Worm (Caenorhabditis elegans) whole organism, L1 larva: ENCODE measurements around the gene ZK550.2.

Experiments
- Y116A8C.19 ChIP-seq: sonication (generic microtip); optimal IDR thresholded peaks from 2 replicates; lab custom pipeline; 2016; ENCODE audit warnings: missing compliant biosample characterization, missing genetic modification characterization, borderline replicate concordance
- aha-1 ChIP-seq: fragments of 150-350 bp; optimal IDR thresholded peaks from 2 replicates; lab custom pipeline; 2014; ENCODE audit warnings: missing biosample characterization, missing genetic modification characterization
- alr-1 ChIP-seq: fragments of 200-800 bp; sonication (Bioruptor generic); optimal IDR thresholded peaks from 2 replicates; lab custom pipeline; 2018; ENCODE audit warnings: borderline replicate concordance, mild to moderate bottlenecking, missing genetic modification characterization, missing compliant biosample characterization
- ama-1 ChIP-seq: fragments of 150-350 bp; optimal IDR thresholded peaks from 2 replicates; lab custom pipeline; 2014
- ceh-82 ChIP-seq, 3 experiments: fragments of 150-350 bp in 1 of 3; sonication (generic microtip) in 2 of 3; optimal IDR thresholded peaks; 2 replicates each; lab custom pipeline; 2014 to 2017; ENCODE audit warnings: missing biosample characterization in 3 of 3, missing genetic modification characterization in 3 of 3
- ceh-90 ChIP-seq: sonication (generic microtip); optimal IDR thresholded peaks from 2 replicates; lab custom pipeline; 2016; ENCODE audit warnings: missing genetic modification characterization, missing compliant biosample characterization
- ces-1 ChIP-seq: fragments of 150-350 bp; optimal IDR thresholded peaks from 2 replicates; lab custom pipeline; 2014; ENCODE audit warnings: missing biosample characterization, missing genetic modification reagents, missing genetic modification characterization
- dpl-1 ChIP-seq, 3 experiments: fragments of 150-350 bp in 2 of 3; sonication (generic microtip) in 1 of 3; optimal IDR thresholded peaks; 2 replicates each; lab custom pipeline; 2014 to 2017; ENCODE audit warnings: missing biosample characterization in 3 of 3, missing genetic modification characterization in 3 of 3, missing genetic modification reagents in 3 of 3
- dsc-1 ChIP-seq: sonication (generic microtip); optimal IDR thresholded peaks from 2 replicates; lab custom pipeline; 2016; ENCODE audit warnings: mild to moderate bottlenecking, missing genetic modification characterization, missing compliant biosample characterization
- efl-1 ChIP-seq, 4 experiments: fragments of 150-350 bp; optimal IDR thresholded peaks in 3 of 4; peaks in 1 of 4; 1 replicate in 1 of 4; 2 replicates in 3 of 4; lab custom pipeline; 2014; ENCODE audit warnings: missing biosample characterization in 2 of 4, missing genetic modification characterization in 2 of 4, missing genetic modification reagents in 2 of 4
- egl-13 ChIP-seq: sonication (generic microtip); optimal IDR thresholded peaks from 2 replicates; lab custom pipeline; 2016; ENCODE audit warnings: missing genotype, missing genetic modification reagents, missing genetic modification characterization, missing compliant biosample characterization
- elt-2 ChIP-seq: sonication (generic microtip); optimal IDR thresholded peaks from 2 replicates; lab custom pipeline; 2016; ENCODE audit warnings: missing genetic modification characterization, mild to moderate bottlenecking, inconsistent platforms, missing compliant biosample characterization, missing genetic modification reagents
- fkh-10 ChIP-seq: sonication (generic microtip); optimal IDR thresholded peaks from 2 replicates; lab custom pipeline; 2017; ENCODE audit warnings: missing biosample characterization, missing genetic modification reagents, missing genetic modification characterization
- fkh-8 ChIP-seq: sonication (generic microtip); optimal IDR thresholded peaks from 2 replicates; lab custom pipeline; 2016; ENCODE audit warnings: mild to moderate bottlenecking, missing genetic modification characterization, missing compliant biosample characterization
- fos-1 ChIP-seq: fragments of 150-350 bp; optimal IDR thresholded peaks from 2 replicates; lab custom pipeline; 2014; ENCODE audit warnings: missing biosample characterization, missing genetic modification characterization
- hlh-17 ChIP-seq: fragments of 200-800 bp; sonication (Bioruptor generic); optimal IDR thresholded peaks from 2 replicates; lab custom pipeline; 2018; ENCODE audit warnings: missing genetic modification characterization, mild to moderate bottlenecking, missing compliant biosample characterization, moderate library complexity, borderline replicate concordance
- irx-1 ChIP-seq: sonication (generic microtip); optimal IDR thresholded peaks from 2 replicates; lab custom pipeline; 2016; ENCODE audit warnings: missing genetic modification characterization, missing compliant biosample characterization
- lin-14 ChIP-seq: fragments of 200-800 bp; sonication (Bioruptor generic); optimal IDR thresholded peaks from 2 replicates; lab custom pipeline; 2018; ENCODE audit warnings: mild to moderate bottlenecking, missing genetic modification characterization, moderate library complexity, missing compliant biosample characterization
- lin-15B ChIP-seq: fragments of 150-350 bp; sonication (generic microtip); optimal IDR thresholded peaks from 3 replicates; lab custom pipeline; 2014; ENCODE audit warnings: missing biosample characterization, missing genetic modification characterization
- lin-35 ChIP-seq, 2 experiments: fragments of 150-350 bp; optimal IDR thresholded peaks; 2 replicates each; lab custom pipeline; 2014; ENCODE audit warnings: missing biosample characterization in 2 of 2, missing genetic modification characterization in 2 of 2, missing genetic modification reagents in 2 of 2
- lir-3 ChIP-seq: sonication (generic microtip); optimal IDR thresholded peaks from 2 replicates; lab custom pipeline; 2016; ENCODE audit warnings: mild to moderate bottlenecking, missing genetic modification characterization, moderate library complexity, missing compliant biosample characterization; ENCODE audit not compliant: poor library complexity
- lsy-2 ChIP-seq, 2 experiments: fragments of 150-350 bp; optimal IDR thresholded peaks; 2 replicates each; lab custom pipeline; 2014; ENCODE audit warnings: missing biosample characterization in 2 of 2, missing genetic modification characterization in 2 of 2
- mdl-1 ChIP-seq, 2 experiments: fragments of 150-350 bp; optimal IDR thresholded peaks; 2 replicates each; lab custom pipeline; 2014 to 2017; ENCODE audit warnings: missing biosample characterization in 2 of 2, missing genetic modification characterization in 2 of 2, inconsistent platforms in 1 of 2
- mef-2 ChIP-seq: fragments of 150-350 bp; optimal IDR thresholded peaks from 2 replicates; lab custom pipeline; 2014; ENCODE audit warnings: missing biosample characterization, missing genetic modification characterization
- nhr-11 ChIP-seq: fragments of 150-350 bp; optimal IDR thresholded peaks from 2 replicates; lab custom pipeline; 2014; ENCODE audit warnings: missing biosample characterization, missing genetic modification characterization
- nhr-12 ChIP-seq: sonication (generic microtip); optimal IDR thresholded peaks from 2 replicates; lab custom pipeline; 2017; ENCODE audit warnings: missing biosample characterization, missing genetic modification characterization
- nhr-20 ChIP-seq: sonication (generic microtip); optimal IDR thresholded peaks from 2 replicates; lab custom pipeline; 2016; ENCODE audit warnings: mild to moderate bottlenecking, missing genetic modification characterization, missing compliant biosample characterization
- nhr-237 ChIP-seq: fragments of 150-350 bp; optimal IDR thresholded peaks from 2 replicates; lab custom pipeline; 2014; ENCODE audit warnings: missing biosample characterization, missing genetic modification characterization
- nhr-71 ChIP-seq: sonication (generic microtip); optimal IDR thresholded peaks from 2 replicates; lab custom pipeline; 2016; ENCODE audit warnings: mild to moderate bottlenecking, missing genetic modification characterization, moderate library complexity, missing compliant biosample characterization
- nhr-84 ChIP-seq: sonication (generic microtip); optimal IDR thresholded peaks from 2 replicates; lab custom pipeline; 2017; ENCODE audit warnings: missing biosample characterization, missing genetic modification characterization
- nhr-90 ChIP-seq: sonication (generic microtip); optimal IDR thresholded peaks from 2 replicates; lab custom pipeline; 2016; ENCODE audit warnings: mild to moderate bottlenecking, missing genetic modification characterization, missing compliant biosample characterization; ENCODE audit not compliant: poor library complexity
- rnt-1 ChIP-seq: sonication (generic microtip); optimal IDR thresholded peaks from 2 replicates; lab custom pipeline; 2016; ENCODE audit warnings: mild to moderate bottlenecking, missing genetic modification characterization, moderate library complexity, missing compliant biosample characterization
- snpc-4 ChIP-seq: fragments of 150-350 bp; optimal IDR thresholded peaks from 2 replicates; lab custom pipeline; 2014; ENCODE audit warnings: missing biosample characterization, missing genetic modification characterization
- snu-23 ChIP-seq: sonication (generic microtip); optimal IDR thresholded peaks from 2 replicates; lab custom pipeline; 2016; ENCODE audit warnings: missing genetic modification characterization, missing compliant biosample characterization
- swsn-7 ChIP-seq: sonication (generic microtip); optimal IDR thresholded peaks from 2 replicates; lab custom pipeline; 2016; ENCODE audit warnings: missing genetic modification characterization, missing compliant biosample characterization
- unc-62 ChIP-seq: fragments of 150-350 bp; optimal IDR thresholded peaks from 2 replicates; lab custom pipeline; 2014; ENCODE audit warnings: missing biosample characterization, missing genetic modification reagents, missing genetic modification characterization
- ztf-11 ChIP-seq, 2 experiments: sonication (generic microtip); optimal IDR thresholded peaks; 2 replicates each; lab custom pipeline; 2016 to 2017; ENCODE audit warnings: missing genetic modification characterization in 2 of 2, missing biosample characterization in 1 of 2, missing compliant biosample characterization in 1 of 2
- ztf-4 ChIP-seq: fragments of 150-350 bp; optimal IDR thresholded peaks from 2 replicates; lab custom pipeline; 2014; ENCODE audit warnings: missing biosample characterization, missing genetic modification characterization

The ZK550.2 gene

DNA sequence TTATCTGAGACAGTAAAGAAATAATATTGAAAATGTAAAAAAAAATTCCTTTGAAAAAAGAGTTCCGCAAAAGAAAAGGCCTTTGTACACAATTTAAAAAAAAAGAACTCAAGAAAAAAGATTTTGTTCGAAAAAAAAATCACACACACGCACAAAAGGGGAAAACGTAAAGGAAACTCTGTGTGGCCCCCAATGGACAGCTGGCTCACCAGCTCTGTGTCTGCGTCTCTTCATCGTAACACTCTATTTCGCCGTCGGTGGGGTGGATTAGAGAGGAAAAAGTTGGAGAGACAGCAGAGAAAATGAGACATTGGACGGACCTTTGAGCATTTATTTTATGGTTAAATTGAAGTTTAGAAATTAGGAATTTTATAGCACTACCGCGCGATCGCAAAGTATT lies 30.3 kb upstream of the ZK550.2 start:
- TF ChIP-seq dsc-1 (tag; lab: Kevin White, UChicago) (no peak), dpl-1 (GFP tag; optimal IDR thresholded peaks at IDR 0.05; lab: Kevin White, UChicago) (peak in 1 of 3 experiments; percentile 14), nhr-84 (tag; lab: Kevin White, UChicago) (no peak), lin-35 (GFP tag; optimal IDR thresholded peaks at IDR 0.05; lab: Kevin White, UChicago) (peak in 1 of 2 experiments; percentile 25), lin-14 (GFP tag; lab: Kevin White, UChicago) (peak; percentile 68), lsy-2 (tag; optimal IDR thresholded peaks at IDR 0.05; lab: Kevin White, UChicago) (peak in 1 of 2 experiments; percentile 5), efl-1 (optimal IDR thresholded peaks at IDR 0.05; lab: Kevin White, UChicago) (peak; percentile 35 to 39), efl-1 (GFP tag; optimal IDR thresholded peaks at IDR 0.05 in 1 of 2; lab: Kevin White, UChicago) (peak; percentile 31 to 84), fkh-8 (tag; lab: Kevin White, UChicago) (no peak), snu-23 (GFP tag; lab: Kevin White, UChicago) (peak; percentile 23), ceh-82 (tag; optimal IDR thresholded peaks at IDR 0.05; lab: Kevin White, UChicago) (peak in 1 of 3 experiments; percentile 20), nhr-71 (peak; percentile 33)

- no peak for TF ChIP-seq swsn-7 (tag; lab: Kevin White, UChicago)
- TF ChIP-seq efl-1 (optimal IDR thresholded peaks at IDR 0.05; lab: Kevin White, UChicago) = no peak
- peak in 1 of 2 experiments; percentile 65 for TF ChIP-seq efl-1 (GFP tag; optimal IDR thresholded peaks at IDR 0.05 in 1 of 2; lab: Kevin White, UChicago)
These were observed 29.3 kb upstream of the ZK550.2 start, which contains the start of gene Y116A8B.1 for ce11 chrIV:17216048-17216447. Gene Y116A8B.1, plus strand, starts transcription at chrIV:17216348.

DNA sequence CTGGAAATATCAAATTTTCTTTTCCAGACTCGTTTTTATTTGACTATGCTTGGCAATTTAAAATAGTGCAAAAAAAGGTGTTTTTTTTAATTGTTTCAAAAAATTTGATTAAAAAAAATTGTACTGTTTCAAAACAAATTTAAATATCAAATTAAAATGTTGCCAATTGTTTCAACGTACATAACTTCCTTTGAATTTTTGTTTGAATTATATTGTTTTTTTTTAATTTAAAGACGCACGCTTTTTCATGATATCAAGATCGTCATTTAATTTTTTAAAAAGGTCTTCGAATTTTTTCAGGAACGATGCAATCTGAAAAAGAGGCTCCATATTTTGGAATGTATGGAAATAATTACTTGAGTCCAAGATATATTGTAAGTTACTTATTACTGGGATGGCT lies 21.9 kb upstream of the ZK550.2 start, which contains the start of gene Y116A8B.4:
TSS of gene Y116A8B.4 (plus strand) at position 301 of the 400 bp plus-strand sequence.
- TF ChIP-seq ztf-11 (tag; optimal IDR thresholded peaks at IDR 0.05; lab: Kevin White, UChicago) (no peak), fos-1 (no peak), nhr-12 (tag; lab: Kevin White, UChicago) (no peak), Y116A8C.19 (no peak), lin-35 (GFP tag; optimal IDR thresholded peaks at IDR 0.05; lab: Kevin White, UChicago) (no peak), snpc-4 (tag; lab: Kevin White, UChicago) (no peak), snu-23 (GFP tag; lab: Kevin White, UChicago) (no peak)

ce11 chrIV:17230958-17231357 lies 14.4 kb upstream of the ZK550.2 start, which contains the start of gene npr-32:
Gene npr-32, minus strand, starts transcription at chrIV:17231058.
- TF ChIP-seq nhr-11 (tag; lab: Kevin White, UChicago) (no peak), mef-2 (no peak), ceh-90 (tag; lab: Kevin White, UChicago) (no peak), rnt-1 (tag; lab: Kevin White, UChicago) (no peak), elt-2 (tag; lab: Kevin White, UChicago) (no peak), lin-35 (GFP tag; optimal IDR thresholded peaks at IDR 0.05; lab: Kevin White, UChicago) (no peak), egl-13 (tag; lab: Kevin White, UChicago) (no peak), alr-1 (no peak), lin-14 (GFP tag; lab: Kevin White, UChicago) (no peak), ama-1 (lab: Kevin White, UChicago) (no peak), nhr-20 (no peak)

DNA sequence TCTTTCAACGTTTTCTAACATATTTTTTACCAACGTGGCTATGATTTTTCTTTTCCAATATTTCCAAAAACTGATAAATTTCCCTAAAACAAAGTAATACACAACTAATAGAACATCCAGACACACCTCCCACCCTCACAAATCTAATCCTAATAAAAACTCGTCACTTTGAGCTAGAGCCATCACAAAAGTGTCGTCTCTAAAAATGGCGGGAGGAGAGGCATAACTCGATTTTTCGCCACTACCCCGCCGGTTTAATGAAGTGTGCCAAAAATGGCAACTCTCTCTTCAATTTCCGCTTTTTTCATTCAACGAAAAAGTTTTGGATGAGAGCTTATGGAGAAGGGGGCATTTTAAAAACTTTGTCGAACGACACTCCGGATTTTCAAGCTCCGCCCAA lies 12.5 kb upstream of the ZK550.2 start:
- no peak for TF ChIP-seq fos-1
- no peak for TF ChIP-seq swsn-7 (tag; lab: Kevin White, UChicago)
- no peak for TF ChIP-seq lsy-2 (tag; optimal IDR thresholded peaks at IDR 0.05; lab: Kevin White, UChicago)
- no peak for TF ChIP-seq mdl-1 (tag; optimal IDR thresholded peaks at IDR 0.05; lab: Kevin White, UChicago)
- TF ChIP-seq fkh-10 (GFP tag; lab: Kevin White, UChicago) = peak; percentile 1
- TF ChIP-seq ces-1 (GFP tag; lab: Kevin White, UChicago) = no peak

DNA sequence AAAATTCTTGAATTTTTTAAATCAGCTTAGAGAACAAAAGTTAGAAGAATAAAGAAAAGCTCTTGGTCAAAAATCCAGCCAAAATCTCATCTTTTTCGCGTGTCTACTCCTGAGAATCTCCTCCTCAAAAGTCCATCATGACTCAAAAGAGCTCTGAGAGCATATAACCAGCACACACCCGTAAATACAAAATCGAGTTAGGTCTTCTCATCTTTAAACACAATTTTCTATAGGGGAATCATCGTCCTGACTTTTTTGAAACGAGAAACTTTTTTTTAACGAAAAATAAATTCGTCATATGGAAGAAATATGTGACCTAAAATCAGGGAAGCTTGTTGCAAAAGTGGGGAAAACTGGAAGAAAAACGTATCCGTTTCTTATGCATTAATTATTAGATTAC lies 11.9 kb upstream of the ZK550.2 start:
- TF ChIP-seq fos-1 = no peak
- TF ChIP-seq hlh-17 (GFP tag; lab: Kevin White, UChicago) = no peak
- TF ChIP-seq unc-62 = no peak
- no peak for TF ChIP-seq aha-1 (tag; lab: Kevin White, UChicago)
- TF ChIP-seq lsy-2 (tag; optimal IDR thresholded peaks at IDR 0.05; lab: Kevin White, UChicago) = no peak
- no peak for TF ChIP-seq elt-2 (tag; lab: Kevin White, UChicago)
- TF ChIP-seq snu-23 (GFP tag; lab: Kevin White, UChicago) = no peak
- no peak for TF ChIP-seq nhr-237 (tag; lab: Kevin White, UChicago)
- no peak for TF ChIP-seq alr-1
- no peak for TF ChIP-seq lir-3 (tag; lab: Kevin White, UChicago)
- TF ChIP-seq mef-2 = no peak
- TF ChIP-seq ztf-4 (tag; lab: Kevin White, UChicago) = no peak
- peak; percentile 30 for TF ChIP-seq ces-1 (GFP tag; lab: Kevin White, UChicago)
- TF ChIP-seq lin-15B = no peak
- no peak for TF ChIP-seq nhr-20
- peak; percentile 79 for TF ChIP-seq fkh-10 (GFP tag; lab: Kevin White, UChicago)
- TF ChIP-seq lin-14 (GFP tag; lab: Kevin White, UChicago) = peak; percentile 57
- no peak for TF ChIP-seq irx-1 (tag; lab: Kevin White, UChicago)
- no peak for TF ChIP-seq efl-1 (optimal IDR thresholded peaks at IDR 0.05; lab: Kevin White, UChicago)
- peak in 1 of 2 experiments; percentile 6 for TF ChIP-seq efl-1 (GFP tag; optimal IDR thresholded peaks at IDR 0.05 in 1 of 2; lab: Kevin White, UChicago)
- no peak for TF ChIP-seq nhr-90 (tag; lab: Kevin White, UChicago)
- TF ChIP-seq rnt-1 (tag; lab: Kevin White, UChicago) = no peak
